Fruit fly (Drosophila melanogaster) whole organism, wandering third instar larva: ENCODE data around the gene CG32032.

Experiments
- CG32264 ChIP-seq: fragments of 200-800 bp; sonication (Bioruptor generic); optimal IDR thresholded peaks from 2 replicates; lab custom pipeline; 2016; ENCODE audit warnings: missing biosample characterization, missing genetic modification characterization
- CG9705 ChIP-seq: fragments of 200-800 bp; sonication (Bioruptor generic); optimal IDR thresholded peaks from 2 replicates; lab custom pipeline; 2018; ENCODE audit warnings: missing biosample characterization, mild to moderate bottlenecking, missing genetic modification characterization
- Dfd ChIP-seq: fragments of >200 bp; optimal IDR thresholded peaks from 2 replicates; lab custom pipeline; 2017; ENCODE audit warnings: missing biosample characterization, missing genetic modification characterization
- Hr78 ChIP-seq: fragments of >200 bp; optimal IDR thresholded peaks from 2 replicates; lab custom pipeline; 2017; ENCODE audit warnings: missing biosample characterization, missing genetic modification characterization
- N ChIP-seq: fragments of >200 bp; optimal IDR thresholded peaks from 2 replicates; lab custom pipeline; 2018; ENCODE audit warnings: missing biosample characterization, missing external identifiers, missing genetic modification characterization
- brk ChIP-seq: fragments of 200-800 bp; sonication (Bioruptor generic); optimal IDR thresholded peaks from 2 replicates; lab custom pipeline; 2016; ENCODE audit warnings: missing biosample characterization, mild to moderate bottlenecking, missing genetic modification characterization
- dsf ChIP-seq: sonication (Bioruptor generic); optimal IDR thresholded peaks from 2 replicates; lab custom pipeline; 2016; ENCODE audit warnings: missing biosample characterization, missing genetic modification characterization, borderline replicate concordance
- ey ChIP-seq: fragments of 200-800 bp; sonication (Bioruptor generic); optimal IDR thresholded peaks from 2 replicates; lab custom pipeline; 2016; ENCODE audit warnings: missing biosample characterization, missing genetic modification characterization
- foxo ChIP-seq, 2 experiments: fragments of 200-800 bp; sonication (Bioruptor generic); optimal IDR thresholded peaks; 2 replicates in 1 of 2; 3 replicates in 1 of 2; lab custom pipeline; 2016 to 2017; ENCODE audit warnings: missing biosample characterization in 2 of 2, missing genetic modification characterization in 2 of 2
- pan ChIP-seq: fragments of >200 bp; optimal IDR thresholded peaks from 2 replicates; lab custom pipeline; 2017
- sv ChIP-seq: fragments of 200-800 bp; sonication (Bioruptor generic); optimal IDR thresholded peaks from 3 replicates; lab custom pipeline; 2016; ENCODE audit warnings: missing biosample characterization, missing genetic modification characterization
- woc ChIP-seq: sonication (Bioruptor generic); optimal IDR thresholded peaks from 2 replicates; lab custom pipeline; 2016; ENCODE audit warnings: missing biosample characterization, mild to moderate bottlenecking, missing genetic modification characterization

DNA sequence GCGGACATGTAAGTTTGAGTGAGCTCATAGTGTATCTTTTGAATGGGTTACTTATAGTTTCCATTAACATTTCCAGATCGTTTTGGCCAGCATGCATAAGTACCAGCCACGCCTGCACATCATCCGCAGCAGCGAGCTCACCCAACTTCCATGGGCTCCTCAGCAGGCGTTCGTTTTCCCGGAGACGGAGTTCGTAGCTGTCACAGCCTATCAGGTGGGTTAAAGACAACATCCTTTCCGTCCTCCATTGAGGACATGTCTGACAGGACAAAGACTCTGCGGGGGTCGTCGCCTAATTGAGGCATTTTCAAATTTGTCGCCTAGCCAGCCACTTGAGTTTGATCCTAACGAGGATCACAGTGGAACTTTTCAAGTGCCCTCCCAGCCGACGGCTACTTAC is 49.2 kb upstream of the CG32032 start:
- TF ChIP-seq dsf (no peak), brk (GFP tag; lab: Kevin White, UChicago) (no peak), pan (lab: Kevin White, UChicago) (no peak), foxo (GFP tag; optimal IDR thresholded peaks at IDR 0.05; lab: Kevin White, UChicago) (no peak), Dfd (GFP tag; lab: Kevin White, UChicago) (no peak), woc (GFP tag; lab: Kevin White, UChicago) (no peak), CG32264 (GFP tag; lab: Kevin White, UChicago) (no peak), ey (no peak), CG9705 (no peak), N (GFP tag; lab: Kevin White, UChicago) (no peak), Hr78 (GFP tag; lab: Kevin White, UChicago) (no peak), sv (no peak)
